Worm (Caenorhabditis elegans) whole organism, L4 larva: Measurements from ENCODE around the gene fipr-18.

Experiments used
- R02D3.7 ChIP-seq: fragments of 150-350 bp; sonication (generic microtip); optimal IDR thresholded peaks from 3 replicates; lab custom pipeline; 2014; ENCODE audit warnings: missing biosample characterization, missing genetic modification characterization
- T20F7.1 ChIP-seq: fragments of 200-800 bp; sonication (Bioruptor generic); optimal IDR thresholded peaks from 2 replicates; lab custom pipeline; 2018; ENCODE audit warnings: mild to moderate bottlenecking, missing genetic modification characterization, missing compliant biosample characterization
- Y48G9A.11 ChIP-seq: fragments of 200-800 bp; sonication (Bioruptor generic); IDR thresholded peaks from 2 replicates; pipeline ENCODE4 v1.3.6; 2022; ENCODE audit warnings: missing genetic modification reagents, missing genetic modification characterization, missing compliant biosample characterization
- aha-1 ChIP-seq: fragments of 150-350 bp; peaks from one replicate; lab custom pipeline; 2014; ENCODE audit warnings: missing biosample characterization, missing genetic modification characterization
- aly-2 ChIP-seq: sonication (generic microtip); optimal IDR thresholded peaks from 2 replicates; lab custom pipeline; 2018; ENCODE audit warnings: missing biosample characterization, missing genetic modification characterization
- ama-1 ChIP-seq: fragments of 150-350 bp; optimal IDR thresholded peaks from 2 replicates; lab custom pipeline; 2014; ENCODE audit warnings: inconsistent platforms, mixed read lengths
- attf-4 ChIP-seq: sonication (generic microtip); optimal IDR thresholded peaks from 3 replicates; lab custom pipeline; 2017; ENCODE audit warnings: missing biosample characterization, missing genetic modification characterization
- ceh-20 ChIP-seq: fragments of 200-800 bp; sonication (Bioruptor generic); IDR thresholded peaks from 2 replicates; pipeline ENCODE4 v1.3.6; 2022; ENCODE audit warnings: missing genetic modification reagents, missing genetic modification characterization, missing compliant biosample characterization
- ceh-62 ChIP-seq: sonication (generic microtip); optimal IDR thresholded peaks from 2 replicates; lab custom pipeline; 2017; ENCODE audit warnings: missing biosample characterization, missing genetic modification characterization
- daf-16 ChIP-seq, 3 experiments: sonication (generic microtip); optimal IDR thresholded peaks; 2 replicates each; lab custom pipeline; 2016 to 2017; ENCODE audit warnings: missing genetic modification characterization in 3 of 3, missing genetic modification reagents in 3 of 3, mild to moderate bottlenecking in 2 of 3, missing compliant biosample characterization in 2 of 3, missing biosample characterization in 1 of 3, moderate library complexity in 1 of 3
- daf-19 ChIP-seq: fragments of 200-800 bp; sonication (Bioruptor generic); conservative IDR thresholded peaks from 2 replicates; pipeline ENCODE4 v1.3.6; 2022; ENCODE audit warnings: missing genetic modification characterization, missing compliant biosample characterization
- dmd-6 ChIP-seq: fragments of 200-800 bp; sonication (Bioruptor generic); IDR thresholded peaks from 2 replicates; pipeline ENCODE4 v1.3.6; 2022; ENCODE audit warnings: missing genetic modification reagents, missing genetic modification characterization, missing compliant biosample characterization
- dmd-8 ChIP-seq: fragments of 200-800 bp; sonication (Bioruptor generic); IDR thresholded peaks from 2 replicates; pipeline ENCODE4 v1.3.6; 2022; ENCODE audit warnings: missing genetic modification characterization, missing compliant biosample characterization
- dpl-1 ChIP-seq: fragments of 150-350 bp; optimal IDR thresholded peaks from 2 replicates; lab custom pipeline; 2014; ENCODE audit warnings: missing biosample characterization, missing genetic modification reagents, missing genetic modification characterization
- duxl-1 ChIP-seq: sonication (generic microtip); optimal IDR thresholded peaks from 2 replicates; lab custom pipeline; 2016; ENCODE audit warnings: mild to moderate bottlenecking, missing genetic modification characterization, moderate library complexity, missing compliant biosample characterization; ENCODE audit not compliant: poor library complexity
- dve-1 ChIP-seq: sonication (generic microtip); optimal IDR thresholded peaks from 2 replicates; lab custom pipeline; 2017; ENCODE audit warnings: antibody characterized with exemption, mild to moderate bottlenecking, missing genetic modification characterization, missing compliant biosample characterization; ENCODE audit not compliant: insufficient read depth
- gei-8 ChIP-seq: fragments of 200-800 bp; sonication (Bioruptor generic); optimal IDR thresholded peaks from 2 replicates; lab custom pipeline; 2018; ENCODE audit warnings: mild to moderate bottlenecking, missing genetic modification characterization, missing compliant biosample characterization
- hif-1 ChIP-seq, 2 experiments: sonication (generic microtip); optimal IDR thresholded peaks; 2 replicates each; lab custom pipeline; 2016 to 2017; ENCODE audit warnings: missing compliant biosample characterization in 2 of 2, missing genetic modification characterization in 2 of 2, missing genetic modification reagents in 2 of 2, missing genotype in 2 of 2, mild to moderate bottlenecking in 1 of 2
- hlh-11 ChIP-seq: fragments of 200-800 bp; sonication (Bioruptor generic); optimal IDR thresholded peaks from 2 replicates; lab custom pipeline; 2018; ENCODE audit warnings: mild to moderate bottlenecking, missing genetic modification characterization, missing compliant biosample characterization
- hlh-30 ChIP-seq: sonication (generic microtip); optimal IDR thresholded peaks from 2 replicates; lab custom pipeline; 2017; ENCODE audit warnings: antibody characterized with exemption, mild to moderate bottlenecking, missing genetic modification characterization, missing compliant biosample characterization; ENCODE audit not compliant: insufficient read depth
- hmg-1.1 ChIP-seq: fragments of 200-800 bp; sonication (Bioruptor generic); IDR thresholded peaks from 2 replicates; pipeline ENCODE4 v1.3.6; 2022; ENCODE audit warnings: missing genetic modification reagents, missing genetic modification characterization, missing compliant biosample characterization
- jun-1 ChIP-seq: fragments of 150-350 bp; optimal IDR thresholded peaks from 2 replicates; lab custom pipeline; 2014; ENCODE audit warnings: missing biosample characterization, missing genetic modification reagents, missing genetic modification characterization
- lim-7 ChIP-seq: fragments of 200-800 bp; sonication (Bioruptor generic); IDR thresholded peaks from 2 replicates; pipeline ENCODE4 v1.3.6; 2022; ENCODE audit warnings: missing genetic modification characterization, missing compliant biosample characterization
- lin-13 ChIP-seq: fragments of 150-350 bp; optimal IDR thresholded peaks from 2 replicates; lab custom pipeline; 2014; ENCODE audit warnings: missing biosample characterization, missing genetic modification reagents, missing genetic modification characterization
- lin-15B ChIP-seq: fragments of 150-350 bp; sonication (generic microtip); optimal IDR thresholded peaks from 3 replicates; lab custom pipeline; 2014; ENCODE audit warnings: missing biosample characterization, missing genetic modification characterization
- lin-38 ChIP-seq: fragments of 200-800 bp; sonication (Bioruptor generic); IDR thresholded peaks from 2 replicates; pipeline ENCODE4 v1.3.6; 2022; ENCODE audit warnings: missing genetic modification reagents, missing genetic modification characterization, missing compliant biosample characterization
- lin-39 ChIP-seq: fragments of 150-350 bp; optimal IDR thresholded peaks from 2 replicates; lab custom pipeline; 2014; ENCODE audit warnings: missing biosample characterization, missing genetic modification reagents, missing genetic modification characterization
- lsy-2 ChIP-seq, 2 experiments: fragments of 150-350 bp in 1 of 2; sonication (generic microtip) in 1 of 2; optimal IDR thresholded peaks; 2 replicates each; lab custom pipeline; 2014 to 2017; ENCODE audit warnings: missing biosample characterization in 2 of 2, missing genetic modification characterization in 2 of 2
- madf-5 ChIP-seq, 2 experiments: fragments of 200-800 bp; sonication (Bioruptor generic); IDR thresholded peaks; 2 replicates each; pipeline ENCODE4 v1.3.6; 2022; ENCODE audit warnings: missing compliant biosample characterization in 2 of 2, missing genetic modification characterization in 2 of 2
- madf-9 ChIP-seq: fragments of 200-800 bp; sonication (Bioruptor generic); conservative IDR thresholded peaks from 2 replicates; pipeline ENCODE4 v1.3.6; 2022; ENCODE audit warnings: missing genetic modification reagents, missing genetic modification characterization, missing compliant biosample characterization
- mdl-1 ChIP-seq, 2 experiments: fragments of 150-350 bp in 1 of 2; sonication (generic microtip) in 1 of 2; optimal IDR thresholded peaks; 2 replicates each; lab custom pipeline; 2014 to 2017; ENCODE audit warnings: missing biosample characterization in 2 of 2, missing genetic modification characterization in 2 of 2
- mdt-29 ChIP-seq: fragments of 200-800 bp; sonication (Bioruptor generic); IDR thresholded peaks from 2 replicates; pipeline ENCODE4 v1.3.6; 2022; ENCODE audit warnings: missing genetic modification reagents, missing genetic modification characterization, missing compliant biosample characterization
- mep-1 ChIP-seq: fragments of 150-350 bp; sonication (generic microtip); optimal IDR thresholded peaks from 3 replicates; lab custom pipeline; 2014; ENCODE audit warnings: missing biosample characterization, missing genetic modification characterization
- mes-2 ChIP-seq: sonication (generic microtip); optimal IDR thresholded peaks from 2 replicates; lab custom pipeline; 2016; ENCODE audit warnings: missing genotype, mild to moderate bottlenecking, missing genetic modification characterization, missing compliant biosample characterization; ENCODE audit not compliant: poor library complexity, severe bottlenecking
- mxl-3 ChIP-seq: fragments of 200-800 bp; sonication (Bioruptor generic); optimal IDR thresholded peaks from 2 replicates; lab custom pipeline; 2018; ENCODE audit warnings: mild to moderate bottlenecking, missing genetic modification characterization, missing compliant biosample characterization
- nhr-102 ChIP-seq: sonication (generic microtip); optimal IDR thresholded peaks from 2 replicates; lab custom pipeline; 2016; ENCODE audit warnings: mild to moderate bottlenecking, missing genetic modification characterization, moderate library complexity, missing compliant biosample characterization
- nhr-237 ChIP-seq: sonication (generic microtip); optimal IDR thresholded peaks from 2 replicates; lab custom pipeline; 2017; ENCODE audit warnings: missing biosample characterization, missing genetic modification characterization
- nhr-25 ChIP-seq: sonication (generic microtip); optimal IDR thresholded peaks from 2 replicates; lab custom pipeline; 2017; ENCODE audit warnings: missing genetic modification characterization, mild to moderate bottlenecking, missing compliant biosample characterization, antibody characterized with exemption, moderate library complexity, borderline replicate concordance; ENCODE audit not compliant: insufficient read depth
- nhr-28 ChIP-seq: fragments of 150-350 bp; optimal IDR thresholded peaks from 2 replicates; lab custom pipeline; 2014; ENCODE audit warnings: missing biosample characterization, missing genetic modification characterization
- nhr-48 ChIP-seq: sonication (generic microtip); optimal IDR thresholded peaks from 2 replicates; lab custom pipeline; 2016; ENCODE audit warnings: mild to moderate bottlenecking, missing genetic modification characterization, missing compliant biosample characterization
- nhr-6 ChIP-seq: fragments of 150-350 bp; optimal IDR thresholded peaks from 2 replicates; lab custom pipeline; 2014; ENCODE audit warnings: missing biosample characterization, missing genetic modification characterization
- nhr-77 ChIP-seq: fragments of 150-350 bp; optimal IDR thresholded peaks from 2 replicates; lab custom pipeline; 2014; ENCODE audit warnings: missing biosample characterization, missing genetic modification characterization
- pha-4 ChIP-seq, 2 experiments: fragments of 150-350 bp in 1 of 2; fragments of 200-800 bp in 1 of 2; sonication (Bioruptor generic) in 1 of 2; IDR thresholded peaks in 1 of 2; optimal IDR thresholded peaks in 1 of 2; 2 replicates each; pipeline versions ENCODE4 v1.3.6 to Lab custom; 2014 to 2022; ENCODE audit warnings: missing genetic modification characterization in 2 of 2, missing genetic modification reagents in 2 of 2, missing biosample characterization in 1 of 2, missing compliant biosample characterization in 1 of 2
- rbr-2 ChIP-seq: sonication (generic microtip); optimal IDR thresholded peaks from 2 replicates; lab custom pipeline; 2016; ENCODE audit warnings: missing genotype, missing genetic modification characterization, missing compliant biosample characterization
- spr-3 ChIP-seq: fragments of 200-800 bp; sonication (Bioruptor generic); optimal IDR thresholded peaks from 2 replicates; lab custom pipeline; 2018; ENCODE audit warnings: mild to moderate bottlenecking, missing genetic modification characterization, missing compliant biosample characterization

The fipr-18 gene

DNA sequence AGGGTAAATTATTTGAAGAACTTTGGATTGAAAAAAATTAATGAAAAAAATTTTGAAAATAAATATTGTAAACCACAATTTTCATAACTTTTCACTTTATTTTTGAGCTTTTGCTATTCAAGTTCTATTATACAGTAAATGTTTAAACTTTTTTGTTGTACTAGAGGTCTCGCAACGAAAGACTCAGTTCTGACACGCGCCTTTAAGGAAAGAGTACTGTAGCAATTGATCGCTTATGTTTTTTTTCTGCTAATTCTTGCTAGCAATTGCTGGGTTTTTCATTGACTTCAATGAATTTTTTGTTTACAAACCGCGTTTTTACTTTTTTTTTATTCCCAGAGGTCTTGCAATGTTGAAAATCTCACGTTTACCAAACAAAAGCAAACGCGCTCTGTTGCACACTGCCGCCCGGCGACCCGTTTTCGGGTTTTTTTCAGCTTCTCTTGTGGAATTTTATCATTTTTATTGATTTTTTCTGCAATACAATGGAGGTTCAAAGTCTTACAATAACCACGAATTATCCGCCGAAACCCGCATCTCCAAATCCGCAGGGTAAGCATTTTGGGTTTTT lies 4.4 kb downstream of the fipr-18 start, which contains the start of gene H14A12.3:
Gene H14A12.3, plus strand, starts transcription at position 360 of the 571 bp plus-strand sequence.
- TF ChIP-seq lsy-2 (tag; optimal IDR thresholded peaks at IDR 0.05; lab: Kevin White, UChicago) (peak in 1 of 2 experiments; percentile 39), pha-4 (GFP tag; IDR thresholded peaks at IDR 0.05; lab: Robert Waterston, UW) (no peak), pha-4 (tag; optimal IDR thresholded peaks at IDR 0.05; lab: Kevin White, UChicago) (peak; percentile 52), R02D3.7 (tag; lab: Kevin White, UChicago) (no peak), mep-1 (peak; percentile 24), dpl-1 (peak; percentile 38), mes-2 (peak; percentile 21), jun-1 (tag; lab: Kevin White, UChicago) (no peak), daf-19 (no peak), hif-1 (tag; optimal IDR thresholded peaks at IDR 0.05; lab: Kevin White, UChicago) (peak; percentile 1 to 97), attf-4 (no peak), lin-38 (GFP tag; lab: Robert Waterston, UW) (peak; percentile 85), hmg-1.1 (GFP tag; lab: Robert Waterston, UW) (no peak), lin-15B (no peak), nhr-48 (tag; lab: Kevin White, UChicago) (no peak)

DNA sequence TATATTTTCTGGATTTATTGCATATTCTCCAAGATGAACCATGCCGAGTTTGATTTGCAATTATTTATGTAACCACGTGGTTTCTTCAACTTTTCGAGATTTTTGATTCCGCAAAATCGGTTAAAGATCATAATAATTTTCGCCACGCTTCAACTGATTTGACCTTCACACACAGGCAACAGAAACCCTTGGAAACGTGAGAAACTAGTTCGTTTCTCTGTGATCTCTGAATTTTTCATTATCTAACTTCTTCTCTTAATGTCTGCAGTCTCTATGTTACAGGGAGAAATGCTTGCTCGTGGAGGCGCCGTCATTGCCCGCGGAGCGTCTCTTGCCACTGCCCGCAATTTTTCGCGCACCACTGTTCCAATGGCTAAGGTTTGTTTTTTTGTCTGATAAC lies 6.2 kb downstream of the fipr-18 start, which contains the start of gene fum-1:
Gene fum-1, plus strand, starts transcription at position 259 of the 400 bp plus-strand sequence.
- peak; percentile 40 to 91 for TF ChIP-seq mdl-1 (tag; optimal IDR thresholded peaks at IDR 0.05; lab: Kevin White, UChicago)
- TF ChIP-seq spr-3 (GFP tag; lab: Kevin White, UChicago) = peak; percentile 31
- TF ChIP-seq dpl-1 = peak; percentile 49
- peak; percentile 33 for TF ChIP-seq rbr-2 (tag; lab: Kevin White, UChicago)
- TF ChIP-seq hlh-11 (tag; lab: Kevin White, UChicago) = peak; percentile 43
- TF ChIP-seq dmd-6 (GFP tag; lab: Robert Waterston, UW) = peak; percentile 60
- TF ChIP-seq ceh-62 (tag; lab: Kevin White, UChicago) = no peak
- 0 out of 2 replicates have a peak, but pooled peaks have one; percentile 46 for TF ChIP-seq hmg-1.1 (GFP tag; lab: Robert Waterston, UW)
- TF ChIP-seq aly-2 (tag; lab: Kevin White, UChicago) = no peak
- peak; percentile 54 for TF ChIP-seq nhr-28 (tag; lab: Kevin White, UChicago)
- peak in 1 of 2 experiments; percentile 82 for TF ChIP-seq lsy-2 (tag; optimal IDR thresholded peaks at IDR 0.05; lab: Kevin White, UChicago)
- no peak for TF ChIP-seq nhr-237 (tag; lab: Kevin White, UChicago)
- peak; percentile 69 for TF ChIP-seq hlh-30 (tag; lab: Kevin White, UChicago)
- TF ChIP-seq nhr-25 = peak; percentile 69
- peak; percentile 78 for TF ChIP-seq ama-1 (lab: Kevin White, UChicago)
- peak; percentile 63 for TF ChIP-seq dve-1 (tag; lab: Kevin White, UChicago)
- TF ChIP-seq duxl-1 (tag; lab: Kevin White, UChicago) = peak; percentile 49
- TF ChIP-seq nhr-102 (tag; lab: Kevin White, UChicago) = peak; percentile 18
- peak in 1 of 2 experiments; percentile 56 for TF ChIP-seq hif-1 (tag; optimal IDR thresholded peaks at IDR 0.05; lab: Kevin White, UChicago)
- TF ChIP-seq nhr-6 (tag; lab: Kevin White, UChicago) = peak; percentile 7
- TF ChIP-seq gei-8 (GFP tag; lab: Kevin White, UChicago) = peak; percentile 21
- no peak for TF ChIP-seq ceh-20 (GFP tag; lab: Robert Waterston, UW)
- peak; percentile 70 for TF ChIP-seq lin-38 (GFP tag; lab: Robert Waterston, UW)
- TF ChIP-seq dmd-8 = no peak
- TF ChIP-seq daf-16 (GFP tag; optimal IDR thresholded peaks at IDR 0.05; lab: Kevin White, UChicago) = peak in 1 of 2 experiments; percentile 6
- peak; percentile 31 for TF ChIP-seq daf-16 (tag; optimal IDR thresholded peaks at IDR 0.05; lab: Kevin White, UChicago)
- no peak for TF ChIP-seq lim-7 (GFP tag; lab: Robert Waterston, UW)
- TF ChIP-seq lin-39 (tag; lab: Kevin White, UChicago) = no peak
- peak; percentile 69 for TF ChIP-seq mxl-3 (GFP tag; lab: Kevin White, UChicago)
- no peak for TF ChIP-seq Y48G9A.11
- TF ChIP-seq mep-1 = peak; percentile 62
- TF ChIP-seq nhr-77 = no peak
- TF ChIP-seq T20F7.1 (GFP tag; lab: Kevin White, UChicago) = peak; percentile 10
- TF ChIP-seq lin-13 (GFP tag; lab: Kevin White, UChicago) = peak; percentile 30
- TF ChIP-seq mes-2 = peak; percentile 55
- TF ChIP-seq madf-5 (GFP tag; IDR thresholded peaks at IDR 0.05; lab: Robert Waterston, UW) = no peak
- 0 out of 2 replicates have a peak, but pooled peaks have one; percentile 19 for TF ChIP-seq mdt-29 (GFP tag; lab: Robert Waterston, UW)
- TF ChIP-seq aha-1 (tag; lab: Kevin White, UChicago) = peak; percentile 97
- TF ChIP-seq madf-9 (GFP tag; lab: Robert Waterston, UW) = 0 out of 2 replicates have a peak, but pooled peaks have one; percentile 19
